Worm (Caenorhabditis elegans): ENCODE results near the gene T07C4.12.

Gene T07C4.12

DNA sequence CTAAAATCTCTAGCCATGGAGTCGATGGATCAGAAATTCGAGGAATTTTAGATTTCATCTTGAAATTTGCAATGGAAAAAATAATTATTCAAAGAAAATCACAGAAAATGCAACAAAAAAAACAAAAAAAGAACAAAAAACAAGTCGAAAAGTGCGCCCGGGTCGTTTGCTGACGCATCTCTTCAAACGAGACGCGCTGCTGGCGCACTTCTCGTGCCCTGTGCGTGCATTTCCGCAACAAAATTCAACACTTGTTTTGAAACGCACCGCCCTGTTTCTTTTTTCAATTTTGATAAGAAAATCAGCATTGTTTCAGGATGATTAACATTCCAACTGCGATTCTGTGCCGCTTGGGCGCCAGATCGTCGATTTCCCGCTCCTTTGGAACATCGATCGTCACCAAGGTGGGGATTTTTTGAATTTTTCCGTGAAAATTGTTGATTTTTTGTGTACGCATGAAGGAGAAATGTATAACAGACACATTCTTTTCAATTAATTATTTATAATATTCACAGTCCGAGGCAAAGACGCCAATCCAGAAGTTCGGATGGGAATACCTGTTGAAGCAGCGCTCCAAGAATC lies 1.6 kb upstream of the T07C4.12 start, which contains the start of the genes jmjd-4 and mev-1 (continued):
- TF ChIP-seq C06A6.2 (GFP tag; conservative IDR thresholded peaks at IDR 0.05) (peak; percentile 70), lsy-27 (tag; optimal IDR thresholded peaks at IDR 0.05; ENCODE audit: borderline replicate concordance, insufficient read depth) (no peak), zfh-2 (GFP tag; conservative IDR thresholded peaks at IDR 0.05) (peak; percentile 84), ztf-28 (GFP tag; IDR thresholded peaks at IDR 0.05) (no peak), sptf-2 (GFP tag; optimal IDR thresholded peaks at IDR 0.05) (no peak), D2030.7 (GFP tag; IDR thresholded peaks at IDR 0.05) (peak; percentile 38), dpl-1 (GFP tag; optimal IDR thresholded peaks at IDR 0.05) (peak; percentile 71), rec-8 (tag; optimal IDR thresholded peaks at IDR 0.05) (no peak), attf-5 (GFP tag; optimal IDR thresholded peaks at IDR 0.05) (peak; percentile 92), C17E4.6 (GFP tag; IDR thresholded peaks at IDR 0.05) (peak; percentile 64; the same call in 1 of the 2 replicates), Y79H2A.3 (GFP tag; conservative IDR thresholded peaks at IDR 0.05) (no peak), lir-1 (GFP tag; conservative IDR thresholded peaks at IDR 0.05) (peak; percentile 63; the same call in 1 of the 2 replicates), nhr-179 (tag; optimal IDR thresholded peaks at IDR 0.05) (no peak), F22D6.2 (tag; optimal IDR thresholded peaks at IDR 0.05) (peak; percentile 48), die-1 (tag; optimal IDR thresholded peaks at IDR 0.05) (no peak), Y67H2A.10 (GFP tag; conservative IDR thresholded peaks at IDR 0.05) (no peak), ztf-26 (tag; optimal IDR thresholded peaks at IDR 0.05) (peak; percentile 85), snpc-3.4 (tag; optimal IDR thresholded peaks at IDR 0.05) (peak; percentile 63), ccch-3 (GFP tag; optimal IDR thresholded peaks at IDR 0.05) (no peak), ets-4 (GFP tag; optimal IDR thresholded peaks at IDR 0.05) (peak; percentile 70), mcd-1 (GFP tag; IDR thresholded peaks at IDR 0.05) (peak; percentile 94), Y56A3A.18 (GFP tag; IDR thresholded peaks at IDR 0.05) (peak; percentile 58; the same call in 1 of the 2 replicates), F37B4.10 (GFP tag; IDR thresholded peaks at IDR 0.05) (0 out of 2 replicates have a peak, but pooled peaks have one; percentile 8), F23B12.7 (tag; optimal IDR thresholded peaks at IDR 0.05; ENCODE audit: insufficient read depth) (peak; percentile 58), rpc-1 (optimal IDR thresholded peaks at IDR 0.05) (no peak), rpc-1 (tag; optimal IDR thresholded peaks at IDR 0.05) (no peak), nhr-27 (tag; optimal IDR thresholded peaks at IDR 0.05) (no peak), ceh-40 (GFP tag; IDR thresholded peaks at IDR 0.05) (no peak), gei-17 (GFP tag; optimal IDR thresholded peaks at IDR 0.05) (peak; percentile 53), F57A8.1 (GFP tag; optimal IDR thresholded peaks at IDR 0.05) (no peak), let-526 (GFP tag; IDR thresholded peaks at IDR 0.05) (no peak), mes-4 (tag; optimal IDR thresholded peaks at IDR 0.05) (no peak), efl-1 (GFP tag; optimal IDR thresholded peaks at IDR 0.05) (peak; percentile 51), fkh-3 (tag; optimal IDR thresholded peaks at IDR 0.05) (no peak), snpc-1.3 (tag; optimal IDR thresholded peaks at IDR 0.05; ENCODE audit: insufficient read depth) (no peak), lin-40 (tag; optimal IDR thresholded peaks at IDR 0.05) (peak; percentile 89), rcor-1 (GFP tag; IDR thresholded peaks at IDR 0.05) (peak; percentile 81), hrde-1 (tag; optimal IDR thresholded peaks at IDR 0.05; ENCODE audit: borderline replicate concordance) (no peak), pbrm-1 (GFP tag; IDR thresholded peaks at IDR 0.05) (peak; percentile 86), aptf-3 (GFP tag; IDR thresholded peaks at IDR 0.05) (no peak), madf-3 (GFP tag; IDR thresholded peaks at IDR 0.05) (peak; percentile 80), lag-1 (GFP tag; IDR thresholded peaks at IDR 0.05) (no peak), hmg-1.2 (GFP tag; IDR thresholded peaks at IDR 0.05) (peak; percentile 67), nhr-120 (GFP tag; IDR thresholded peaks at IDR 0.05) (no peak), lsl-1 (GFP tag; optimal IDR thresholded peaks at IDR 0.05) (peak; percentile 81), ztf-3 (GFP tag; optimal IDR thresholded peaks at IDR 0.05) (no peak), lin-35 (GFP tag; optimal IDR thresholded peaks at IDR 0.05) (peak in 1 of 3 experiments; percentile 87)
